Worm (Caenorhabditis elegans): Measurements from ENCODE around the gene Y67H2A.2.

DNA sequence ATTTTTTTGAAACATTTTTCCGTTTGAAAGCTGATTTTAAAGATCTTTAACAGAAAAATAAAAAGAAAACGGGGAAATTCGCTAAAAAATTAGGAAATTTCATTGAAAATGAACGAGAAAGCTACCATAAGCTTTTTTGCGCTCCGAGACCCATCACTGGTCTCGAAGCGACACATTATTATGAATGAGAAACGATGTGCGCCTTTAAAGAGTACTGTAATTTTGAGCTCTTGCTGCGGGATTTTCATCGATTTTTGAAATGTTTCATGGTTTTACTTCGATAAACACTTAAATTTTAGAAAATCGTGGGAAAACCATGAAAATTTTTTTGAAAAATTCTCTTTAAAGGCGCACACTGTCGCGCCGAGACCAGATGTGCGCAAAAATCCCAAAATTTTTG lies 7.4 kb downstream of the Y67H2A.2 start:
- TF ChIP-seq cog-1 (tag; optimal IDR thresholded peaks at IDR 0.05) (no peak), ref-1 (GFP tag; conservative IDR thresholded peaks at IDR 0.05) (no peak)
